Worm (Caenorhabditis elegans): ENCODE data around the gene fbxa-182.

DNA sequence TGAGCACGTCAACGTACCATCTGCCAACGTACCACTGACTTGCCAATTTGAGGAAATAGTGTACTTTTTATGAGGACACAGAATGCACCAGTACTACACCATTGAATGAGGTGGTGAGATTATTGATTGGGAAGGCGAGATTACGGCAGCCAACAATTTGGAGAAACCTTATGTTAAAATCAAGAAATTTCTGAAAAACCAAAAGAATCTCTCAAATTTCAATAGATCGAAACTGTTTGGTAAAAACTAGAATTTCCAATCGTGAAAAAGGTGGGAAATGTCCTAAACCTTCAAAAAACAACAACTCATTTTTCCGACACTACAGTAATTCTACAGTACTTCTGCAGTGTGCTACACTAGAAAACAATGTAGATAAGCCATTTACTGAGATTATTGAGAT is 19.4 kb upstream of the fbxa-182 start, which contains the start of gene ceh-86:
- TF ChIP-seq hmbx-1 (tag; optimal IDR thresholded peaks at IDR 0.05) (no peak), tra-4 (tag; optimal IDR thresholded peaks at IDR 0.05) (no peak)
